Worm (Caenorhabditis elegans): ENCODE measurements around the gene his-24.
A peak's percentile ranks its signal among the peaks of the same experiment; 100 is the strongest.

his-24 gene

DNA sequence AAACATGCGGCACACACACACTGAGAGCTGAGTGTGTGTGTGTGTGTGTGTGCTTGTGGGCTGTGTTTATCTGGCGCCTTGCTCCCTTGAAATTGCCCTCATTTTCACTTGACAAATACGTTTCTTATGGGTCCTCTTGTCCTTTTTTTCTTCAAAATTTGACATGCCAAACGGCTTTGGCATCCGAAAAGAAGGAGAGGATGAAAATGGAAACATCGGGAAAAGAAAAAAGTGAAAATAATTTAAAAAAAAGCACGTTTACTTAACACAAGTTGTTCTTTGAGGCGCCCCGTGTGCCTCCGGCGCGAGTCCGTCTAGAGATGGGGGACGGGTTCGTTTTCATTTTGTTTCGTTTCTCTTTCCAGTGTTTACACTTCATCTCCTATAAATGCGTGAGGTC is 5.2 kb downstream of the his-24 start:
- no peak for TF ChIP-seq jun-1 (tag; optimal IDR thresholded peaks at IDR 0.05)
- TF ChIP-seq nfya-1 (tag; optimal IDR thresholded peaks at IDR 0.05; ENCODE audit: insufficient read depth) = peak; percentile 9
- no peak for TF ChIP-seq ceh-82 (tag; optimal IDR thresholded peaks at IDR 0.05)
- TF ChIP-seq pha-4 (tag; optimal IDR thresholded peaks at IDR 0.05) = peak; percentile 41
- peak; percentile 61 for TF ChIP-seq lin-39 (tag; optimal IDR thresholded peaks at IDR 0.05)

- no peak for TF ChIP-seq ztf-4 (tag; optimal IDR thresholded peaks at IDR 0.05)
- no peak for TF ChIP-seq nhr-12 (tag; optimal IDR thresholded peaks at IDR 0.05)
- no peak for TF ChIP-seq ZK546.5 (tag; optimal IDR thresholded peaks at IDR 0.05)
- TF ChIP-seq daf-12 (tag; optimal IDR thresholded peaks at IDR 0.05) = no peak
- TF ChIP-seq ztf-11 (tag; optimal IDR thresholded peaks at IDR 0.05) = no peak
- TF ChIP-seq eor-1 (tag; optimal IDR thresholded peaks at IDR 0.05) = no peak
- TF ChIP-seq zag-1 (tag; optimal IDR thresholded peaks at IDR 0.05) = no peak
- no peak for TF ChIP-seq elt-3 (tag; optimal IDR thresholded peaks at IDR 0.05)
- TF ChIP-seq unc-39 (tag; optimal IDR thresholded peaks at IDR 0.05) = no peak
- no peak for TF ChIP-seq tbx-2 (tag; optimal IDR thresholded peaks at IDR 0.05)
- no peak for TF ChIP-seq pha-4 (tag; optimal IDR thresholded peaks at IDR 0.05)
- no peak for TF ChIP-seq fos-1 (tag; optimal IDR thresholded peaks at IDR 0.05)
- TF ChIP-seq mml-1 (tag; optimal IDR thresholded peaks at IDR 0.05) = no peak
- no peak for TF ChIP-seq ceh-28 (tag; optimal IDR thresholded peaks at IDR 0.05)
These were observed 5.9 kb downstream of the his-24 start, which contains the start of gene ztf-14 for ce11 chrX:14495785-14496184. Gene ztf-14 (plus strand): TSS chrX:14496085.

DNA sequence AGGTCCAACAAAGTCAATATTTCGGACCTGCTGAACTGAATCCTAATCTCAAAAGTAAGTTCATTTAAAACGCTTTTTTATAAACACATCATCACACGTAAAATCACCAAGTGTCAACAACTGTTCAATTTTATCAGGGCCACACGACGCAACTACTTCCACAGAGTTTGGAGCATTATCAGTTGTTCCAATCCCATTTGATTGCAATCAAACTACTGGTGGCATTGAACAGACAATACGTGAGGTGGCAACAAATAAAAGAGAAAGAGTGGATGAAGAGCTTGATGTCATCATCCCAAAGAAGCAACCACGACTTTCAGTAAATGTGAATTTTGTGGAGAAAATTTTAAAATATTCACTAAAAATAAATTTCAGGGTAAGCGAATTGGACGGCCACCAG is 6.7 kb downstream of the his-24 start:
- no peak for TF ChIP-seq lin-15B (tag; optimal IDR thresholded peaks at IDR 0.05)
- TF ChIP-seq egl-5 (tag; optimal IDR thresholded peaks at IDR 0.05) = peak; percentile 81

- no peak for TF ChIP-seq nhr-76 (tag; optimal IDR thresholded peaks at IDR 0.05)
- no peak for TF ChIP-seq ceh-28 (tag; optimal IDR thresholded peaks at IDR 0.05)
- no peak for TF ChIP-seq fkh-2 (tag; optimal IDR thresholded peaks at IDR 0.05)
- TF ChIP-seq nhr-43 (tag; optimal IDR thresholded peaks at IDR 0.05; ENCODE audit: poor library complexity, severe bottlenecking) = peak; percentile 5
- TF ChIP-seq nhr-25 (tag; optimal IDR thresholded peaks at IDR 0.05) = peak; percentile 53
- no peak for TF ChIP-seq zag-1 (tag; optimal IDR thresholded peaks at IDR 0.05)
These were observed 10.0 kb downstream of the his-24 start for ce11 chrX:14499830-14500409.

ce11 chrX:14500422-14501058 is 10.6 kb downstream of the his-24 start:
- peak; percentile 99 for TF ChIP-seq elt-2 (tag; optimal IDR thresholded peaks at IDR 0.05)
- TF ChIP-seq elt-1 (tag; optimal IDR thresholded peaks at IDR 0.05) = peak; percentile 84
- no peak for TF ChIP-seq nhr-237 (tag; optimal IDR thresholded peaks at IDR 0.05)
- TF ChIP-seq nhr-25 (tag; optimal IDR thresholded peaks at IDR 0.05) = peak; percentile 72
- peak; percentile 17 for TF ChIP-seq pqm-1 (tag; optimal IDR thresholded peaks at IDR 0.05)
- no peak for TF ChIP-seq nhr-11 (tag; optimal IDR thresholded peaks at IDR 0.05)
- TF ChIP-seq lsy-12 (tag; optimal IDR thresholded peaks at IDR 0.05) = no peak
- TF ChIP-seq jun-1 (tag; optimal IDR thresholded peaks at IDR 0.05) = no peak
- TF ChIP-seq nfya-1 (tag; optimal IDR thresholded peaks at IDR 0.05; ENCODE audit: insufficient read depth) = no peak
- no peak for TF ChIP-seq fkh-2 (tag; optimal IDR thresholded peaks at IDR 0.05)
- no peak for TF ChIP-seq fos-1 (tag; optimal IDR thresholded peaks at IDR 0.05)
- no peak for TF ChIP-seq R02D3.7 (tag; optimal IDR thresholded peaks at IDR 0.05)
- TF ChIP-seq zag-1 (tag; optimal IDR thresholded peaks at IDR 0.05) = no peak
- no peak for TF ChIP-seq ceh-16 (tag; optimal IDR thresholded peaks at IDR 0.05)
- no peak for TF ChIP-seq nhr-76 (tag; optimal IDR thresholded peaks at IDR 0.05)
- TF ChIP-seq daf-12 (tag; optimal IDR thresholded peaks at IDR 0.05) = no peak
- no peak for TF ChIP-seq ceh-28 (tag; optimal IDR thresholded peaks at IDR 0.05)
- TF ChIP-seq nhr-43 (tag; optimal IDR thresholded peaks at IDR 0.05; ENCODE audit: poor library complexity, severe bottlenecking) = no peak
- TF ChIP-seq unc-62 (GFP tag; optimal IDR thresholded peaks at IDR 0.05) = no peak
- no peak for TF ChIP-seq ztf-11 (tag; optimal IDR thresholded peaks at IDR 0.05)
- no peak for TF ChIP-seq nhr-28 (tag; optimal IDR thresholded peaks at IDR 0.05)
- TF ChIP-seq lin-15B (tag; optimal IDR thresholded peaks at IDR 0.05) = no peak
- peak; percentile 14 for TF ChIP-seq pha-4 (tag; optimal IDR thresholded peaks at IDR 0.05)
- TF ChIP-seq hmg-11 (tag; optimal IDR thresholded peaks at IDR 0.05) = no peak
- TF ChIP-seq unc-39 (tag; optimal IDR thresholded peaks at IDR 0.05) = no peak
- TF ChIP-seq elt-3 (tag; optimal IDR thresholded peaks at IDR 0.05) = no peak
- peak; percentile 36 for TF ChIP-seq egl-27 (tag; optimal IDR thresholded peaks at IDR 0.05)
